Worm (Caenorhabditis elegans): Measurements from ENCODE around the gene Y47D3A.31.

- TF ChIP-seq blmp-1 (tag; optimal IDR thresholded peaks at IDR 0.05; ENCODE audit: insufficient read depth) (no peak), skn-1 (tag; optimal IDR thresholded peaks at IDR 0.05) (no peak), ama-1 (optimal IDR thresholded peaks at IDR 0.05) (no peak), dmd-4 (tag; optimal IDR thresholded peaks at IDR 0.05) (no peak), fos-1 (tag; optimal IDR thresholded peaks at IDR 0.05) (no peak)
These were observed 12.7 kb upstream of the Y47D3A.31 start for ce11 chrIII:11169680-11170079.
